Fruit fly (Drosophila melanogaster) whole organism, embryonic: ENCODE data around the gene CG31343.

ENCODE experiments used
- Awh ChIP-seq: fragments of 200-800 bp; sonication (Bioruptor generic); IDR thresholded peaks from 2 replicates; pipeline ENCODE4, ENCODE4 v1.3.6; 2022; ENCODE audit warnings: missing biosample characterization, missing genetic modification characterization
- CG4404 ChIP-seq: fragments of 200-800 bp; sonication (Bioruptor generic); IDR thresholded peaks from 2 replicates; pipeline ENCODE4 v1.3.6; 2022; ENCODE audit warnings: missing biosample characterization, missing genetic modification characterization
- CG9817 ChIP-seq: fragments of 200-800 bp; sonication (Bioruptor generic); optimal IDR thresholded peaks from 2 replicates; lab custom pipeline; 2018; ENCODE audit warnings: missing biosample characterization, mild to moderate bottlenecking, missing genetic modification characterization, moderate library complexity
- Doc3 ChIP-seq: fragments of 200-800 bp; sonication (Bioruptor generic); IDR thresholded peaks from 3 replicates; pipeline ENCODE4 v1.3.6; 2022; ENCODE audit warnings: missing biosample characterization, missing genetic modification characterization; ENCODE audit not compliant: partially characterized antibody
- ftz-f1 ChIP-seq: fragments of 200-800 bp; sonication (Bioruptor generic); optimal IDR thresholded peaks from 2 replicates; lab custom pipeline; 2016; ENCODE audit warnings: missing biosample characterization, missing genetic modification characterization

DNA sequence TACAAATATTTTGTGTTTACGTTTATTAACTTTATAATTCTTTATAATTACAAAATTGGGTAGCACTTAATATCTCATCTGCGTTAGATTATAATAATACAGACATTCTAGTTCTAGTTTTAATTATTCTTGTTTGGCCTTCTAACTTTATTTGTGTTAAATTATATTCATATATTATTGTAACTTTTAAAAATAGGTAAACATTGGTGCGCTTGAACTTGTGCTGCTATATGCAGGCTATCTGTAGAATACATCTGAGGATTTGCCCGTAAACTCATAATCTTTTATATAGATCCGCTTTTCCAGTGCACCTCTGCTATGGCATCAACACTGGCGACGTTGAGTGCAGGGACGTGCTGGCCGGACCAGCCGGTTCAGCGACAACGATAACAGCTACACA, 22.6 kb upstream of the CG31343 start:
- TF ChIP-seq CG9817: no peak
- TF ChIP-seq Doc3 (GFP tag; lab: Robert Waterston, UW): no peak
- TF ChIP-seq CG4404: no peak
- no peak for TF ChIP-seq Awh
- no peak for TF ChIP-seq ftz-f1 (GFP tag; lab: Kevin White, UChicago)
